Fruit fly (Drosophila melanogaster): Measurements from ENCODE around the gene rho.

Gene rho

DNA sequence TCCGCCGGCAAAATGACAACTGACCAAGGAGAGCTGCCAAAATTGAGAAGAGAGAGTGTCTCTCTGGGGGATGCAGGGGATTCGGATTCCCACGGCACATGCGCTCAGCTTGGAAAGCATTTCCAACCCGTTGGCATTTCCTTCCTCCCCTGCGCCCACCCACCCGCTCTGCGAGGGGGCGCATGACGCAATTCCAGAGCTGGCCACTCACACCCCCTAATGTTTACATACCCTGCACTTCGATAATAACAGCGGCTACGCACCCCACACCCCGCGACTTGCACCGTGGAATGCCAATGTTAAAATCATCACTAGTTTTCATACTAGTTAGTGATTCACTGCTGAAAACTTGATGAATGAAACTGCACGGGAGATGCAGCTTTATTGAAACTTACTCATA, 25.9 kb downstream of the rho start, which contains the start of gene stet:
Gene stet (minus strand): TSS at position 25 of the 400 bp plus-strand sequence.
- TF ChIP-seq CG32121 (GFP tag; IDR thresholded peaks at IDR 0.05) (0 out of 2 replicates have a peak, but pooled peaks have one; percentile 21), CG15710 (tag; optimal IDR thresholded peaks at IDR 0.05) (no peak), Pif1B (GFP tag; optimal IDR thresholded peaks at IDR 0.05) (no peak), CG14655 (GFP tag; optimal IDR thresholded peaks at IDR 0.05) (no peak), CG10348 (GFP tag; IDR thresholded peaks at IDR 0.05) (no peak), CG9948 (tag; optimal IDR thresholded peaks at IDR 0.05) (no peak), CG17806 (tag; optimal IDR thresholded peaks at IDR 0.05) (no peak), CG12605 (GFP tag; IDR thresholded peaks at IDR 0.05) (peak; percentile 49; the same call in 1 of the 2 replicates), Pif1A (GFP tag; optimal IDR thresholded peaks at IDR 0.05) (no peak), rn (GFP tag; IDR thresholded peaks at IDR 0.05) (no peak), Ets98B (GFP tag; IDR thresholded peaks at IDR 0.05) (no peak; the same call in 1 of the 2 replicates), D1 (tag; optimal IDR thresholded peaks at IDR 0.05) (no peak), gl (tag; optimal IDR thresholded peaks at IDR 0.05) (no peak), CG4496 (GFP tag; IDR thresholded peaks at IDR 0.05) (peak; percentile 61; the same call in 1 of the 3 replicates)

DNA sequence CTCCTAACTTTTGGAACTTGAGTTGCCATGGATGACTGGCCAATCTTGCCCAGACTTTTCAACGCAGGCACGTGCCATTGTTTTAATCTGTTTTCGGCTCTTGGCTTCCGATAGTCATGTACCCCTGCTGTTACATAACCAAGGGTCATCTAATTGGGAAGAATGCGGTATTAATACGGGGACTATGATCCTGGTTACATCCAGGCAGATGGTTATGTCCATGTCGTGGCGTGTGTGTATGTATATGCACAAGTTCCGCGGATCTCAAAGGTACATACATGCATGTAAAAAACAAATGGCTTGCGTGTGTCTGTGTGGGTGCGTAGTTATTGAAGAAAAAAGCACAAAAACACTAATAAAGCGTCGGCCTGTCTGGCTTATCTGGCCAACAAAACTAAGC, 32.2 kb downstream of the rho start:
- TF ChIP-seq CG4496 (GFP tag; IDR thresholded peaks at IDR 0.05) (no peak), gl (tag; optimal IDR thresholded peaks at IDR 0.05) (no peak), Ets98B (GFP tag; IDR thresholded peaks at IDR 0.05) (no peak), CG10348 (GFP tag; IDR thresholded peaks at IDR 0.05) (no peak), CG15710 (tag; optimal IDR thresholded peaks at IDR 0.05) (no peak), Pif1B (GFP tag; optimal IDR thresholded peaks at IDR 0.05) (no peak), CG9948 (tag; optimal IDR thresholded peaks at IDR 0.05) (no peak), Snoo (tag; optimal IDR thresholded peaks at IDR 0.05) (no peak), CG12605 (GFP tag; IDR thresholded peaks at IDR 0.05) (no peak), CG34367 (tag; optimal IDR thresholded peaks at IDR 0.05) (no peak), CG14655 (GFP tag; optimal IDR thresholded peaks at IDR 0.05) (no peak), rn (GFP tag; IDR thresholded peaks at IDR 0.05) (no peak), CG8159 (tag; optimal IDR thresholded peaks at IDR 0.05) (no peak)

dm6 chr3L:1496408-1496807, 32.8 kb downstream of the rho start, which contains the start of gene CG12084:
TSS of gene CG12084 (minus strand) at chr3L:1496643.
- TF ChIP-seq D1 (tag; optimal IDR thresholded peaks at IDR 0.05) (no peak), CG12605 (GFP tag; IDR thresholded peaks at IDR 0.05) (peak; percentile 9; the same call in 1 of the 2 replicates)

- no peak for TF ChIP-seq CG8301 (tag; optimal IDR thresholded peaks at IDR 0.05)
- no peak for TF ChIP-seq CG10348 (GFP tag; IDR thresholded peaks at IDR 0.05)
- no peak for TF ChIP-seq Snoo (tag; optimal IDR thresholded peaks at IDR 0.05)
- TF ChIP-seq CG34367 (tag; optimal IDR thresholded peaks at IDR 0.05): no peak
- TF ChIP-seq Ets98B (GFP tag; IDR thresholded peaks at IDR 0.05): no peak
- no peak for TF ChIP-seq CG13204 (GFP tag; optimal IDR thresholded peaks at IDR 0.05)
- TF ChIP-seq EcR (GFP tag; optimal IDR thresholded peaks at IDR 0.05): no peak
- TF ChIP-seq Pif1B (GFP tag; optimal IDR thresholded peaks at IDR 0.05): no peak
- no peak for TF ChIP-seq Pif1A (GFP tag; optimal IDR thresholded peaks at IDR 0.05)
- no peak for TF ChIP-seq CG4496 (GFP tag; IDR thresholded peaks at IDR 0.05)
- TF ChIP-seq CG12605 (GFP tag; IDR thresholded peaks at IDR 0.05): no peak
- TF ChIP-seq CG17806 (tag; optimal IDR thresholded peaks at IDR 0.05): no peak
- no peak for TF ChIP-seq CG14655 (GFP tag; optimal IDR thresholded peaks at IDR 0.05)
- no peak for TF ChIP-seq CG8159 (tag; optimal IDR thresholded peaks at IDR 0.05)
- no peak for TF ChIP-seq CG9948 (tag; optimal IDR thresholded peaks at IDR 0.05)
- TF ChIP-seq rn (GFP tag; IDR thresholded peaks at IDR 0.05): no peak
- TF ChIP-seq gl (tag; optimal IDR thresholded peaks at IDR 0.05): no peak
Measured at dm6 chr3L:1502086-1502893, 38.7 kb downstream of the rho start, which contains the start of the genes hfp and Psa. TSS of gene hfp (minus strand) at chr3L:1502590. TSS of gene Psa (plus strand) at chr3L:1502843.

- TF ChIP-seq CG9948 (tag; optimal IDR thresholded peaks at IDR 0.05): peak; percentile 51
- peak; percentile 77 for TF ChIP-seq CG8301 (tag; optimal IDR thresholded peaks at IDR 0.05)
- peak; percentile 55 for TF ChIP-seq CG17806 (tag; optimal IDR thresholded peaks at IDR 0.05)
- TF ChIP-seq Pif1A (GFP tag; optimal IDR thresholded peaks at IDR 0.05): peak; percentile 65
- TF ChIP-seq fd96Ca (GFP tag; IDR thresholded peaks at IDR 0.05): peak; percentile 84
- TF ChIP-seq CG14655 (GFP tag; optimal IDR thresholded peaks at IDR 0.05): peak; percentile 77
- TF ChIP-seq Snoo (tag; optimal IDR thresholded peaks at IDR 0.05): peak; percentile 21
- TF ChIP-seq Ets98B (GFP tag; IDR thresholded peaks at IDR 0.05): peak; percentile 62
- peak; percentile 53 for TF ChIP-seq CG8159 (tag; optimal IDR thresholded peaks at IDR 0.05)
- TF ChIP-seq CG15710 (tag; optimal IDR thresholded peaks at IDR 0.05): peak; percentile 55
- TF ChIP-seq CG4496 (GFP tag; IDR thresholded peaks at IDR 0.05): peak; percentile 68
- TF ChIP-seq rn (GFP tag; IDR thresholded peaks at IDR 0.05): 0 out of 2 replicates have a peak, but pooled peaks have one; percentile 23
- no peak for TF ChIP-seq CG13204 (GFP tag; optimal IDR thresholded peaks at IDR 0.05)
- peak; percentile 63 for TF ChIP-seq CG32121 (GFP tag; IDR thresholded peaks at IDR 0.05)
- TF ChIP-seq CG34367 (tag; optimal IDR thresholded peaks at IDR 0.05): peak; percentile 1
- no peak for TF ChIP-seq gl (tag; optimal IDR thresholded peaks at IDR 0.05)
- no peak for TF ChIP-seq D1 (tag; optimal IDR thresholded peaks at IDR 0.05)
- no peak for TF ChIP-seq CG10348 (GFP tag; IDR thresholded peaks at IDR 0.05)
- TF ChIP-seq CG12605 (GFP tag; IDR thresholded peaks at IDR 0.05): peak; percentile 50
- no peak for TF ChIP-seq EcR (GFP tag; optimal IDR thresholded peaks at IDR 0.05)
- TF ChIP-seq Pif1B (GFP tag; optimal IDR thresholded peaks at IDR 0.05): peak; percentile 42
Measured at dm6 chr3L:1515820-1516540, 52.4 kb downstream of the rho start.
